Worm (Caenorhabditis elegans) whole organism, early embryonic: Measurements from ENCODE around the gene dkc-1.

ENCODE experiments used
- B0310.2 ChIP-seq: sonication (generic microtip); optimal IDR thresholded peaks from 2 replicates; lab custom pipeline; 2016; ENCODE audit warnings: mild to moderate bottlenecking, missing genetic modification characterization, missing compliant biosample characterization
- F13C5.2 ChIP-seq: sonication (generic microtip); optimal IDR thresholded peaks from 2 replicates; lab custom pipeline; 2017; ENCODE audit warnings: mild to moderate bottlenecking, missing genetic modification characterization, inconsistent platforms, missing compliant biosample characterization
- aly-1 ChIP-seq: sonication (generic microtip); optimal IDR thresholded peaks from 2 replicates; lab custom pipeline; 2016; ENCODE audit warnings: missing genetic modification characterization, missing compliant biosample characterization
- ama-1 ChIP-seq: fragments of 150-350 bp; optimal IDR thresholded peaks from 2 replicates; lab custom pipeline; 2014
- ceh-13 ChIP-seq: fragments of 200-800 bp; sonication (Bioruptor generic); optimal IDR thresholded peaks from 2 replicates; lab custom pipeline; 2018; ENCODE audit warnings: mild to moderate bottlenecking, missing genetic modification characterization, missing compliant biosample characterization
- ceh-36 ChIP-seq: sonication (generic microtip); optimal IDR thresholded peaks from 2 replicates; lab custom pipeline; 2016; ENCODE audit warnings: missing genetic modification characterization, inconsistent platforms, missing compliant biosample characterization
- ets-7 ChIP-seq: sonication (generic microtip); optimal IDR thresholded peaks from 2 replicates; lab custom pipeline; 2016; ENCODE audit warnings: missing genotype, missing genetic modification characterization, missing compliant biosample characterization
- flt-1 ChIP-seq: fragments of 200-800 bp; sonication (Bioruptor generic); IDR thresholded peaks from 2 replicates; pipeline ENCODE4 v1.3.6; 2022; ENCODE audit warnings: missing genetic modification characterization, missing compliant biosample characterization
- hmbx-1 ChIP-seq: sonication (generic microtip); optimal IDR thresholded peaks from 2 replicates; lab custom pipeline; 2016; ENCODE audit warnings: mild to moderate bottlenecking, missing genetic modification characterization, missing compliant biosample characterization
- hmg-4 ChIP-seq: fragments of 200-800 bp; sonication (Bioruptor generic); optimal IDR thresholded peaks from 2 replicates; lab custom pipeline; 2018; ENCODE audit warnings: mild to moderate bottlenecking, missing genetic modification characterization, missing compliant biosample characterization
- hnd-1 ChIP-seq: sonication (generic microtip); optimal IDR thresholded peaks from 2 replicates; lab custom pipeline; 2016; ENCODE audit warnings: missing genetic modification characterization, missing compliant biosample characterization
- pes-1 ChIP-seq: fragments of 200-800 bp; sonication (Bioruptor generic); IDR thresholded peaks from 2 replicates; pipeline ENCODE4 v1.3.6; 2022; ENCODE audit warnings: missing genetic modification reagents, missing genetic modification characterization, missing compliant biosample characterization
- scrt-1 ChIP-seq: fragments of 200-800 bp; sonication (Bioruptor generic); IDR thresholded peaks from 2 replicates; pipeline ENCODE4 v1.3.6; 2022; ENCODE audit warnings: missing genetic modification characterization, missing compliant biosample characterization
- sea-1 ChIP-seq: fragments of 200-800 bp; sonication (Bioruptor generic); conservative IDR thresholded peaks from 2 replicates; pipeline ENCODE4 v1.3.6; 2022; ENCODE audit warnings: missing genetic modification characterization, missing compliant biosample characterization
- tbx-11 ChIP-seq: fragments of 200-800 bp; sonication (Bioruptor generic); IDR thresholded peaks from 2 replicates; pipeline ENCODE4 v1.3.6; 2022; ENCODE audit warnings: missing genetic modification characterization, missing compliant biosample characterization
- tbx-37 ChIP-seq: fragments of 200-800 bp; sonication (Bioruptor generic); conservative IDR thresholded peaks from 2 replicates; pipeline ENCODE4 v1.3.6; 2022; ENCODE audit warnings: missing genetic modification reagents, missing genetic modification characterization, missing compliant biosample characterization
- tra-4 ChIP-seq: sonication (generic microtip); optimal IDR thresholded peaks from 2 replicates; lab custom pipeline; 2017; ENCODE audit warnings: missing genetic modification characterization, missing compliant biosample characterization

dkc-1 gene

ce11 chrIII:10720170-10720569 is 28.1 kb upstream of the dkc-1 start:
- peak; percentile 6 for TF ChIP-seq hmg-4 (GFP tag; lab: Kevin White, UChicago)
- no peak for TF ChIP-seq scrt-1
- peak; percentile 40 for TF ChIP-seq F13C5.2 (tag; lab: Kevin White, UChicago)
- 0 out of 2 replicates have a peak, but pooled peaks have one; percentile 20 for TF ChIP-seq flt-1 (GFP tag; lab: Robert Waterston, UW)
- no peak for TF ChIP-seq tra-4 (tag; lab: Kevin White, UChicago)
- no peak for TF ChIP-seq aly-1 (tag; lab: Kevin White, UChicago)

- no peak for TF ChIP-seq tbx-11
- TF ChIP-seq aly-1 (tag; lab: Kevin White, UChicago): no peak
- TF ChIP-seq hmg-4 (GFP tag; lab: Kevin White, UChicago): no peak
- TF ChIP-seq hmbx-1 (tag; lab: Kevin White, UChicago): no peak
- no peak for TF ChIP-seq ceh-13 (GFP tag; lab: Kevin White, UChicago)
- no peak for TF ChIP-seq F13C5.2 (tag; lab: Kevin White, UChicago)
These were observed 27.2 kb upstream of the dkc-1 start for ce11 chrIII:10721056-10721455.

- TF ChIP-seq B0310.2 (tag; lab: Kevin White, UChicago): no peak
- no peak for TF ChIP-seq flt-1 (GFP tag; lab: Robert Waterston, UW)
These were observed 17.7 kb upstream of the dkc-1 start, which contains the start of gene tat-3 for ce11 chrIII:10730510-10730909. TSS of gene tat-3 (minus strand) at chrIII:10730705.

ce11 chrIII:10733300-10733699 is 14.9 kb upstream of the dkc-1 start:
- no peak for TF ChIP-seq hnd-1 (tag; lab: Kevin White, UChicago)
- TF ChIP-seq tbx-37 (GFP tag; lab: Robert Waterston, UW): no peak
- TF ChIP-seq tbx-11: no peak
- TF ChIP-seq scrt-1: no peak
- no peak for TF ChIP-seq sea-1 (GFP tag; lab: Robert Waterston, UW)
- no peak for TF ChIP-seq flt-1 (GFP tag; lab: Robert Waterston, UW)
- TF ChIP-seq pes-1: 0 out of 2 replicates have a peak, but pooled peaks have one; percentile 19
- no peak for TF ChIP-seq ceh-36 (tag; lab: Kevin White, UChicago)

- no peak for TF ChIP-seq scrt-1
- TF ChIP-seq F13C5.2 (tag; lab: Kevin White, UChicago): no peak
- no peak for TF ChIP-seq hnd-1 (tag; lab: Kevin White, UChicago)
- no peak for TF ChIP-seq tbx-11
- no peak for TF ChIP-seq aly-1 (tag; lab: Kevin White, UChicago)
- TF ChIP-seq flt-1 (GFP tag; lab: Robert Waterston, UW): no peak
- no peak for TF ChIP-seq pes-1
- TF ChIP-seq ceh-13 (GFP tag; lab: Kevin White, UChicago): no peak
- no peak for TF ChIP-seq sea-1 (GFP tag; lab: Robert Waterston, UW)
- no peak for TF ChIP-seq ama-1
- no peak for TF ChIP-seq B0310.2 (tag; lab: Kevin White, UChicago)
- no peak for TF ChIP-seq tra-4 (tag; lab: Kevin White, UChicago)
- TF ChIP-seq ets-7 (tag; lab: Kevin White, UChicago): no peak
- TF ChIP-seq tbx-37 (GFP tag; lab: Robert Waterston, UW): no peak
- TF ChIP-seq hmbx-1 (tag; lab: Kevin White, UChicago): no peak
These were observed 13.6 kb upstream of the dkc-1 start for ce11 chrIII:10734511-10735233.

ce11 chrIII:10736322-10736985 is 11.8 kb upstream of the dkc-1 start:
- TF ChIP-seq hmg-4 (GFP tag; lab: Kevin White, UChicago) (no peak), ceh-13 (GFP tag; lab: Kevin White, UChicago) (no peak), hmbx-1 (tag; lab: Kevin White, UChicago) (no peak), tbx-37 (GFP tag; lab: Robert Waterston, UW) (no peak), tbx-11 (no peak), scrt-1 (no peak), hnd-1 (tag; lab: Kevin White, UChicago) (no peak), flt-1 (GFP tag; lab: Robert Waterston, UW) (no peak), aly-1 (tag; lab: Kevin White, UChicago) (no peak), pes-1 (no peak), F13C5.2 (tag; lab: Kevin White, UChicago) (no peak), ama-1 (no peak), ets-7 (tag; lab: Kevin White, UChicago) (no peak), B0310.2 (tag; lab: Kevin White, UChicago) (no peak), sea-1 (GFP tag; lab: Robert Waterston, UW) (no peak), tra-4 (tag; lab: Kevin White, UChicago) (no peak)

ce11 chrIII:10738081-10738480 is 10.1 kb upstream of the dkc-1 start:
- TF ChIP-seq tra-4 (tag; lab: Kevin White, UChicago): no peak
- no peak for TF ChIP-seq sea-1 (GFP tag; lab: Robert Waterston, UW)
- no peak for TF ChIP-seq hmbx-1 (tag; lab: Kevin White, UChicago)
- no peak for TF ChIP-seq ceh-13 (GFP tag; lab: Kevin White, UChicago)
- no peak for TF ChIP-seq hmg-4 (GFP tag; lab: Kevin White, UChicago)
- TF ChIP-seq scrt-1: no peak
- no peak for TF ChIP-seq ceh-36 (tag; lab: Kevin White, UChicago)
- TF ChIP-seq aly-1 (tag; lab: Kevin White, UChicago): no peak
- TF ChIP-seq tbx-11: no peak
- no peak for TF ChIP-seq F13C5.2 (tag; lab: Kevin White, UChicago)
- TF ChIP-seq hnd-1 (tag; lab: Kevin White, UChicago): no peak
- no peak for TF ChIP-seq ets-7 (tag; lab: Kevin White, UChicago)
